Worm (Caenorhabditis elegans) whole organism, mixed stage, embryonic: ENCODE measurements around the gene F10G7.10.

Experiments used
- ces-1 ChIP-seq: fragments of 150-350 bp; optimal IDR thresholded peaks from 2 replicates; lab custom pipeline; 2014; ENCODE audit warnings: missing biosample characterization, missing genetic modification reagents, missing genetic modification characterization
- drap-1 ChIP-seq: fragments of 200-800 bp; sonication (Bioruptor generic); optimal IDR thresholded peaks from 3 replicates; lab custom pipeline; 2018; ENCODE audit warnings: mild to moderate bottlenecking, missing genetic modification characterization, missing compliant biosample characterization
- elt-1 ChIP-seq: sonication (generic microtip); optimal IDR thresholded peaks from 2 replicates; lab custom pipeline; 2017; ENCODE audit warnings: missing genetic modification characterization, mild to moderate bottlenecking, missing compliant biosample characterization, antibody characterized with exemption, moderate library complexity, borderline replicate concordance; ENCODE audit not compliant: insufficient read depth
- hlh-1 ChIP-seq: fragments of 150-350 bp; optimal IDR thresholded peaks from 2 replicates; lab custom pipeline; 2014; ENCODE audit warnings: missing biosample characterization, missing genetic modification reagents, missing genetic modification characterization
- lsy-2 ChIP-seq: fragments of 150-350 bp; optimal IDR thresholded peaks from 2 replicates; lab custom pipeline; 2014; ENCODE audit warnings: missing biosample characterization, missing genetic modification characterization
- mab-5 ChIP-seq: fragments of 150-350 bp; optimal IDR thresholded peaks from 2 replicates; lab custom pipeline; 2014; ENCODE audit warnings: missing biosample characterization, missing genetic modification characterization
- nhr-2 ChIP-seq: fragments of 150-350 bp; optimal IDR thresholded peaks from 2 replicates; lab custom pipeline; 2014; ENCODE audit warnings: missing biosample characterization, missing genetic modification characterization
- nhr-237 ChIP-seq: fragments of 150-350 bp; optimal IDR thresholded peaks from 2 replicates; lab custom pipeline; 2014; ENCODE audit warnings: missing biosample characterization, missing genetic modification characterization
- snpc-4 ChIP-seq: fragments of 150-350 bp; optimal IDR thresholded peaks from 2 replicates; lab custom pipeline; 2014; ENCODE audit warnings: missing biosample characterization, missing genetic modification characterization
- sptf-1 ChIP-seq: sonication (generic microtip); optimal IDR thresholded peaks from 2 replicates; lab custom pipeline; 2017; ENCODE audit warnings: mild to moderate bottlenecking, missing genetic modification characterization, moderate library complexity, missing compliant biosample characterization
- ztf-11 ChIP-seq: fragments of 150-350 bp; optimal IDR thresholded peaks from 2 replicates; lab custom pipeline; 2014; ENCODE audit warnings: missing biosample characterization, missing genetic modification characterization

ce11 chrII:4673670-4674069 is 52.4 kb downstream of the F10G7.10 start:
- TF ChIP-seq mab-5 (no peak), ces-1 (GFP tag; lab: Kevin White, UChicago) (no peak), nhr-2 (no peak), sptf-1 (tag; lab: Kevin White, UChicago) (no peak), snpc-4 (tag; lab: Kevin White, UChicago) (no peak), lsy-2 (tag; lab: Kevin White, UChicago) (no peak), ztf-11 (tag; lab: Kevin White, UChicago) (no peak), drap-1 (GFP tag; lab: Kevin White, UChicago) (no peak), nhr-237 (tag; lab: Kevin White, UChicago) (no peak), elt-1 (no peak), hlh-1 (tag; lab: Kevin White, UChicago) (no peak)
